Fruit fly (Drosophila melanogaster): ENCODE data around the gene CG4686.

CG4686 gene

DNA sequence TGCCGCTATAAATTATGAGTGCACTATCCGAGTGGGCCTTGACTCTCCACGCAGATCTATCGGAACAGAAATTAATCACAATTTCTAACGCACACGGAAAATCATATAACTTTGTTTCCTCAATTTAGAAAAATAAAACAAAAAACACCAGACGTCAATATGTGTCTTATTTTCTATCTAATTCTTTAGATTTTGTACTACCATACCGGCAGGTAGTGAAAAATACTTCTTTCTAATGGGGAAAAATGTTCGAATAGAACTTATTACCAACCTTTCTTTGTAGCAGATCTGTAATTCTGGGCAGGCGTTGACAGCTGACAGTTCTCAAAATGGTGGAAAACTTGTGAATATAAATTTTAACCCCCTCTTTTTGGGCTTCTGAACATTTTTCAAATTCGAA lies 23.8 kb upstream of the CG4686 start, which contains the start of gene CG31459:
TSS of gene CG31459 (plus strand) at position 301 of the 400 bp plus-strand sequence.
- TF ChIP-seq insv (optimal IDR thresholded peaks at IDR 0.05) (no peak), psq (optimal IDR thresholded peaks at IDR 0.05) (no peak), ttk (optimal IDR thresholded peaks at IDR 0.05) (no peak), Sin3A (optimal IDR thresholded peaks at IDR 0.05) (no peak), h (optimal IDR thresholded peaks at IDR 0.05) (no peak), Myc (optimal IDR thresholded peaks at IDR 0.05) (no peak)

- TF ChIP-seq insv (optimal IDR thresholded peaks at IDR 0.05) (no peak), Myc (optimal IDR thresholded peaks at IDR 0.05) (no peak), ttk (optimal IDR thresholded peaks at IDR 0.05) (no peak), Sin3A (optimal IDR thresholded peaks at IDR 0.05) (no peak), psq (optimal IDR thresholded peaks at IDR 0.05) (no peak), h (optimal IDR thresholded peaks at IDR 0.05) (no peak)
Measured at dm6 chr3R:19843888-19844287, 20.4 kb upstream of the CG4686 start.

DNA sequence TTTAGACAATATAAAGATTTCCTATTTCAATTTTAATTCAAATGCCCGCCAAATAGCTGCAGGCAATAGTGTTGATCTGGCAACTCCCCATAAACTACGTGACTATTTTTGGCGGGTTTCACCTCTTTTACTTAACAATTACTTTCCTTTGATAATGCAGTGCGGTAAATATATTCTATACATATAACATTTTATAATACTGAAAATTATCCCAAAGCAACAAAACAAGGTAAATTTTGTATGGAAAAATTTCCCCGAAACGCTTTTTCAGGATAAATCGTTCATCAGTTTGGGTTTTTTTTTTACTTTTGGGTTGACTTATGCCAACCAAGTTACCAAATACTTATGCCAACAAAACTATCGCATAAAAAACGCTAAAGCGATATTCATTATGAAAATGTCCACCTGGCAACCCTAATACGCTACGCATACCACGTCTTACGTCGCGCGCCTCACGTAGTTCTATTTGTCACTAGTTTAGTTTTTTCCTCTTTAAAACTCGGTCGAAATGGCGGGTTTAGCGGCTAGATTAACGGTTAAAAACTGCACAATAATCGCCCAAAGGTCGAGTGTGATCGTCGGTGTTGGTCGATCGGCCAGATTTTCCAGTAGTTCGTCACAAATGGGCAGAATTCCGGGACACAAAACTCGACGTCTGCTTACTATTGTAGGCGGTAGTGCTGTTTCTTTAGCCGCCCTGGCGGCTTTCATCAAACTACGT lies 17.3 kb upstream of the CG4686 start, which contains the start of gene MICU3:
TSS of gene MICU3 (plus strand) at position 442 of the 721 bp plus-strand sequence.
- no peak for TF ChIP-seq Myc (optimal IDR thresholded peaks at IDR 0.05)
- no peak for TF ChIP-seq ttk (optimal IDR thresholded peaks at IDR 0.05)
- TF ChIP-seq psq (optimal IDR thresholded peaks at IDR 0.05) = no peak
- TF ChIP-seq h (optimal IDR thresholded peaks at IDR 0.05) = no peak
- no peak for TF ChIP-seq Sin3A (optimal IDR thresholded peaks at IDR 0.05)
- no peak for TF ChIP-seq insv (optimal IDR thresholded peaks at IDR 0.05)

dm6 chr3R:19847591-19848256 lies 16.6 kb upstream of the CG4686 start:
- TF ChIP-seq Myc (optimal IDR thresholded peaks at IDR 0.05) (no peak), insv (optimal IDR thresholded peaks at IDR 0.05) (no peak), psq (optimal IDR thresholded peaks at IDR 0.05) (peak; percentile 57), Sin3A (optimal IDR thresholded peaks at IDR 0.05) (no peak)

DNA sequence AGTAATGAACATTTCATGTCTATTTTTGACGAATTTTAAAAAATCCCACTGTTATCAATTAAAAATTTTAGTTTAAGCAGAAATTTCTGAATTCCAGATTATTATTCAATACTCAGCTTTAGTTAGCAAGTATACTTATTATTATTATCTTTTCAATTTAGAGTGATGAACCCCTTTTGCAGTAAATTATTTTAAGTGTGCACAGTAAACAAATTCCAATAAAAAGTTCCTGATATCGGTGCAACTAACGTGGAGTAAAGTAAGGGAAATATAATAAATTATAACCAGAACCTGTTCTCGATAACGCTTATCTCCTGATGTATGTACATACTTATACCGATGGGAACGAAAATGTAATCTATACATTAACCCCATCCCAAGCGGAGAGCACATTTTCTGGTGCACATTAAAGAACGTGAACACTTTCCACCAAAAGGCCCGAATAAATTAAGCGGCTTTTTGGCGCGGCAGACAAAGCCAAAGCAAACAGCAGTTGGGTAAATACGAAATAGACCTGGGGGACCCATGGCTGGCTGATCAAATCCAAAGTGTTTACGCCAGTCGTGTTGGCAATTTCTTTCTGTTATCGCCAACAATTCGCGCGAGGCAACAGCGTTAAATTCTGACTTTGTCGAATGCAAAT lies 6.2 kb upstream of the CG4686 start:
- TF ChIP-seq psq (optimal IDR thresholded peaks at IDR 0.05) (no peak), Myc (optimal IDR thresholded peaks at IDR 0.05) (no peak), insv (optimal IDR thresholded peaks at IDR 0.05) (no peak), Sin3A (optimal IDR thresholded peaks at IDR 0.05) (no peak), ttk (optimal IDR thresholded peaks at IDR 0.05) (no peak), h (optimal IDR thresholded peaks at IDR 0.05) (no peak)

DNA sequence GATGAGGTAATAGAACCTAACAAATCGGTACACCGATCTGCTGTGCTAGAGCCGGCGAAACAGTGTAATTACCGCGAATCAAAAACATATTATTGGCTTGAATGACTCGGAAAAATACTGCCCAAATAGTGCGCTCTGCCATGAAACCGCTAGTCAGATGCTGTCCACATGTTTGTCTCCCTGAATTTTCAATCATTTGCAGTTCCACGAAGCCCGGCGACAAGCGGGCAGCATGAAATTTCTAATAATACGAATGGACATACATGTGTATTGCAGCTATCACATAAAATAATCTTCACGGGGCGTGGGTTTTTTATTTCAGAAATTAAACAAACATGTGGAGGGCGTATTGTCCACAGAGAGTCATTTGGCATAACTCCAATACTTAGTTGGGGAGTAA lies 5.4 kb upstream of the CG4686 start:
- TF ChIP-seq Myc (optimal IDR thresholded peaks at IDR 0.05) = no peak
- no peak for TF ChIP-seq insv (optimal IDR thresholded peaks at IDR 0.05)
- TF ChIP-seq h (optimal IDR thresholded peaks at IDR 0.05) = no peak
- TF ChIP-seq Sin3A (optimal IDR thresholded peaks at IDR 0.05) = no peak
- TF ChIP-seq ttk (optimal IDR thresholded peaks at IDR 0.05) = no peak
- no peak for TF ChIP-seq psq (optimal IDR thresholded peaks at IDR 0.05)

DNA sequence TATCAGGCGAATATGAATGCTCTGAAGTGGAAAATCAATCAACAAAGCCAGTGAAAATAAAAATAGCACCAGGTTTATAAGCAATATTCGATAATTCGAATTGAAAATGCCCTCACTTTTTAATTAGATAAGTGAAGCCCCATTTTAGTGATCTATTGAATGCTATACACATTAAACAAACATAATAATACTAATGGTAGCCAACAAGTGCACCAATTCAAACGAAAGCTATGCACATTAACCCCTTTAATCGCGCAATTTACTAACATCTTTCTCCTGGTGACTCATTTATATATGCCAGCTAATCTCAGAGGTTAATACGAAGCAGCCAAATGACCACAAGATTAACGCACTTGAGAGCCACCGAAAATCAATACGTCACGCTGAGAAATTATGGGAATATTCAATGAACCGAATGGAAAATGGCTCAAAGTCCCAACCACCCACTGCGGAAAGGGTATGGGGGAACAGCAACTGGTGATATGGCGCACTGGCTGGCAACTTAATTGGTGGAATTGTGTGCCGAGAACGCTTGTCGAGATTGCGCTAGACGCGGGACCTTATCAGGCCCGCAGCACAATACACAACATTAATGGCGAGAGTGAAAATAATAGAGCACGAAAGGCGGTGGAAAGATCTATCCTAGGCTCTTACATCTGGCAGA lies 4.8 kb upstream of the CG4686 start:
- TF ChIP-seq ttk (optimal IDR thresholded peaks at IDR 0.05) (no peak), insv (optimal IDR thresholded peaks at IDR 0.05) (no peak), Myc (optimal IDR thresholded peaks at IDR 0.05) (no peak), Sin3A (optimal IDR thresholded peaks at IDR 0.05) (no peak), h (optimal IDR thresholded peaks at IDR 0.05) (no peak), psq (optimal IDR thresholded peaks at IDR 0.05) (no peak)

- TF ChIP-seq Sin3A (optimal IDR thresholded peaks at IDR 0.05) (no peak), psq (optimal IDR thresholded peaks at IDR 0.05) (no peak), insv (optimal IDR thresholded peaks at IDR 0.05) (no peak), h (optimal IDR thresholded peaks at IDR 0.05) (no peak), ttk (optimal IDR thresholded peaks at IDR 0.05) (no peak), Myc (optimal IDR thresholded peaks at IDR 0.05) (no peak)
Measured at dm6 chr3R:19860996-19861719, 3.1 kb upstream of the CG4686 start, which contains the start of the genes Ire1 and Mrm2. Gene Ire1, minus strand, starts transcription at chr3R:19861291. Gene Mrm2, plus strand, starts transcription at chr3R:19861610.

dm6 chr3R:19873102-19873737 lies 8.9 kb downstream of the CG4686 start:
- no peak for TF ChIP-seq ttk (optimal IDR thresholded peaks at IDR 0.05)
- TF ChIP-seq h (optimal IDR thresholded peaks at IDR 0.05) = no peak
- no peak for TF ChIP-seq psq (optimal IDR thresholded peaks at IDR 0.05)
- TF ChIP-seq Sin3A (optimal IDR thresholded peaks at IDR 0.05) = no peak
- TF ChIP-seq insv (optimal IDR thresholded peaks at IDR 0.05) = no peak
- TF ChIP-seq Myc (optimal IDR thresholded peaks at IDR 0.05) = no peak

- TF ChIP-seq ttk (optimal IDR thresholded peaks at IDR 0.05) (no peak), insv (optimal IDR thresholded peaks at IDR 0.05) (no peak), Myc (optimal IDR thresholded peaks at IDR 0.05) (no peak), Sin3A (optimal IDR thresholded peaks at IDR 0.05) (no peak), psq (optimal IDR thresholded peaks at IDR 0.05) (no peak), h (optimal IDR thresholded peaks at IDR 0.05) (no peak)
Measured at dm6 chr3R:19875118-19875887, 11.0 kb downstream of the CG4686 start, which contains the start of gene Mrp5. Gene Mrp5, minus strand, starts transcription at chr3R:19875678.

Data from Kc167 (cell line).